Worm (Caenorhabditis elegans) whole organism, dauer: Measurements from ENCODE around the gene C35D6.3.
"Not testable (repeated sequence)": the region's sequence is repeated elsewhere in the genome, so short reads cannot be mapped to it uniquely, and the experiment has no call there.

ENCODE experiments used
- unc-62 ChIP-seq: sonication (generic microtip); optimal IDR thresholded peaks from 2 replicates; lab custom pipeline; 2017; ENCODE audit warnings: missing biosample characterization, missing genetic modification reagents, missing genetic modification characterization

The C35D6.3 gene

DNA sequence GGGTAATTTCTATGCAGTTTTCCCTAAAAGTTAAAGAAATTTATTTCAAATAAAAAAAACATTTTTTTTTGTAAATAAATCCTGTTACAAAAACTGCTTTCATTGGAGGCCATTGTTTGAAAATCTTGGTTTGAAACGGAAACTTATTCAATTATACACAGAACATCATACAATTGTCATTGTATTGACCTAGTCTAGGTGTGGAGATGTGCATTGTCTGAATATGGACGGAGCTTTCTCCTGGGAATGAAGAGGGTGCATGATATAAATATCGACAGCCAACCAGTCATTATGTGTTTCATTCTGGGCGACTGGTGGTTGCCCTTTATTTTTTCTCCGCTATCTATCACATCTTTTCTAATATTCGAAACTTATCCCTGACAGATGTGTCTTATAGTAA, at the start of gene C35D6.3:
Gene C35D6.3 (plus strand): TSS at position 301 of the 400 bp plus-strand sequence.
- TF ChIP-seq unc-62, result no peak

DNA sequence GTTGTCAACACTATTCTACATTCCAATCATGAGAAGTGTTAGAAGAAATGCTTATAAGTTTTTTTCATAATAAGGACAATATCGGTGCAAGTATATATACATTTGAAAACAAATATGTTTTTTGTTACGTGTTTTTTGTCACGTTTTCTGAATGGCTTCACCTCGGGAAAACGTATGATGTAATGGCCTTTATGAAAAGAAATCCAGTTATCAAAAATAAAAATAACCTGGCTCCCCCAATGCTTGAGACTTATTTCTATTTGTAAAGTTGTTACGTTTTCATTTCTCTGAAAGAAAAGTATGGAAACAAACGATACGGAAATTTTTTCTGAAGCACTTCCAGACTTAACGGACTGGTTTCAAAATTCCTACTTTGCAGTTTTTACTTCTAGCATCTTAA, 47.8 kb upstream of the C35D6.3 start, which contains the start of gene srz-72:
Gene srz-72 (plus strand): TSS at position 301 of the 400 bp plus-strand sequence.
- no peak for TF ChIP-seq unc-62

DNA sequence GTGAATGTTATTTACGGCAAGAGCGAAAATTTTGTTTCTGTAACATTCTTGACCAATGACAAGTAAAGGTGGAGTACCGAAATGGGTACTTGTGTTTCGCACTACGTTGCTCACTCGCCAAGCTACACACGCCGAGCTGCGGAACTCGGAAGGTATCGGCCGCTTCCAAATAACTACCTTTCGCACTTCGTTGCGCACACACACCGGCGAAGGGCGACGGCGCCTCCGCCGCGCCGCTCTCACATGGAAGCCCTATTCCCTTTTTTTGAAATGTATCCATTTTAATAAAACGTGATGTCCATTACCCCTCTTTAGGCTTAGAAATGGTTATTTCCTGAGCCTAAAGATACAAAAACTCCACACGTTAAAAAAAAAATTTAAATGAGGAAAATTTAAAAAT, 39.7 kb upstream of the C35D6.3 start:
- no peak for TF ChIP-seq unc-62

- TF ChIP-seq unc-62, result not testable (repeated sequence)
These were observed 38.7 kb upstream of the C35D6.3 start, which contains the start of gene rac-2 for ce11 chrIV:16307925-16308324. rac-2 (plus strand) TSS chrIV:16308225.

DNA sequence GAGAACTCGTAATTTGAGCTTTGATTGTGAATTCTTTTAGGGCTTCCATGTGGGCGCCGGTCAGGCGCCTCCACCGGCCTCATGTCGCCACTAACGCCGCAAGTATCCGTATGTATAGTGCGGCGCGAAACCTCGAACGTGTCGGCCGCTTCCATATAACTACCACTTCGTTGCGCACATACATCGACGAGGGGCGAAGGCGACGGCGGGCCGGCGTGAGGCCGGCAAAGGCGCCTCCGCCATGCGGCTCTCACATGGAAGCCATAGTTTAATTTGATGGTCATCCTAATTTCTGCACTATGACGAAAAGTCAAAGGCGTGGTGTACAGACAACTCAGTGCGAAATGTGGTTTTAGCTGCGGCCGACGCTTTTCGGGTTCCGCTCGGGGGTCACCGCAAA, 36.5 kb upstream of the C35D6.3 start:
- no peak for TF ChIP-seq unc-62

DNA sequence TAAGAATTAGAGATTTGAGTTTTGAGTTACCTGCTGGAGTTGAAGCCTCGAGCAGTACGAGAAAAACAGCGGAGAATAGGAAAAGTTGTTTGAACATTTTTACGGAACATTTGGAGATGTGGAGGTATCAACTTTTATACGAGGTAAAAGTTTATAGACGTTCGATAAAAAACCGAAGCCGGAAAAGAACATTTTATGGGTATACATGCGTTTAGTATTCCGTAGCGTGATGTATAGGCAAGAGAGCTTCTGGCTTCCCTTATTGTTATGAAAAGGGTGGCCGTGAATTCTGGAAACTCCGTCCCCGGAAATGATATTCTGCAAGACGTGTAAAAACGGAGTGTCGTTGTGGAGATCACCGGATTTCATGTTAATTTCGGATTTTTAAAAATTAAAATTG, 26.2 kb upstream of the C35D6.3 start, which contains the start of gene K03D3.5:
Gene K03D3.5 (minus strand): TSS at position 101 of the 400 bp plus-strand sequence.
- TF ChIP-seq unc-62, result no peak

ce11 chrIV:16320866-16321265, 25.7 kb upstream of the C35D6.3 start, which contains the start of gene srz-61:
srz-61 (plus strand) TSS chrIV:16321166.
- TF ChIP-seq unc-62, result no peak

- no peak for TF ChIP-seq unc-62
These were observed 23.2 kb upstream of the C35D6.3 start, which contains the start of gene srz-104 for ce11 chrIV:16323373-16323772. srz-104 (plus strand) TSS chrIV:16323673.

DNA sequence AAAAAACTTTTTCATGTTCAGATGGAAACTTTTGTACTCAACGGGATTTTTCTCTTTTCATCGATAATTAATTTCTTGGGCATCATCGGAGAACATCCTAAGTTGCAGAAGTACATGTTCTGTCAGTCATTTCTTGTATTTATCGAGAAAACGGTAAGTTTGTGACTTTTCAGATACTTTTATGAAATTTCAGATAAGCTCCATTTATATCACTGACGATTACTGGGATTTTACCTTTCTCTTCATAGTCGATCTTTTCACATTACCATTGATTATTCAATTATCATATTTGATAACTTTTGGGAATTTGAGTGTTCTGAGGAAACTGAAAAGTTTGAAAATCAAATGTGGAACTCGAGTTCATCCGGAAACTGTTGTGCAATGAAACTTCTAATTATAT, 22.0 kb upstream of the C35D6.3 start, which contains the start of gene srz-105:
Gene srz-105 (plus strand): TSS at position 301 of the 400 bp plus-strand sequence.
- TF ChIP-seq unc-62, result no peak

DNA sequence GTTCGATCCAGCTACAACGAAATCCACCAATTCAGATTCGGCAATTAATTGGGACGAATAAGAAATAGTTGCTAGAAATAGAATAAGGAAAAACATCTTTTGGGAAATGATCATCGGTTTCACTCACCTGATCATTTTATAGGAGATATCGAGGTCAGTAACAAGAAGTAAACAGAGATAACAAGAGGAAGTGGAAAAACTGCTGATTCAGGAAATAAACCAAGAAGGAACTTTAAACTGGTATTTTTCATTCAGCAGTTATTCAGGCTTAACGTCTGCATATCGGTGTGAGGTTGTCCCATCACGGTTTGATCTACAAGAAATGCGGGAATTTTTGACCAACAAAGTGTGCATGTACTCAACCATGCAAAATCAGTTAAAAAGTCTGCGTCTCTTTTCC, 18.1 kb upstream of the C35D6.3 start, which contains the start of gene K03D3.2:
Gene K03D3.2 (minus strand): TSS at position 101 of the 400 bp plus-strand sequence.
- TF ChIP-seq unc-62, result no peak

DNA sequence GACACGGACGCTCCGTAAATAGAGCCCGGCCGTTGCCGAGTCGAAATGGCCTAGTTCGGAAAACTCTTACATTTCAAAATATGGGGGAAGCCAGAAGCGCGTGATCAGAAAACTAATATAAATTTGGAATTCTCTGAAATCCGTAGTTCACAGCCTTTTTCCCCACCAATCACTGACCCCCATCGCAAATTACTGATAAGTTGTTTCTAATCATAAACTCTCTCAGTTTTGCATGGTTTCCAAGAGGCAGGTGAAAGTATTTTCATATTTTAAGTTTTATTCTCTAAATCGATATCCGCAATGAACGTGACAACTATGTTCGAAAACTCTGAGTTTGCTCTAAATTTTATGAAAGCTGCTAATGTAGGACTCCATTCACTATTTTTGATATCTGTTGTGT, 17.5 kb upstream of the C35D6.3 start, which contains the start of gene srz-74:
Gene srz-74 (plus strand): TSS at position 301 of the 400 bp plus-strand sequence.
- TF ChIP-seq unc-62, result no peak

ce11 chrIV:16330508-16330907, 16.1 kb upstream of the C35D6.3 start:
- TF ChIP-seq unc-62, result no peak

DNA sequence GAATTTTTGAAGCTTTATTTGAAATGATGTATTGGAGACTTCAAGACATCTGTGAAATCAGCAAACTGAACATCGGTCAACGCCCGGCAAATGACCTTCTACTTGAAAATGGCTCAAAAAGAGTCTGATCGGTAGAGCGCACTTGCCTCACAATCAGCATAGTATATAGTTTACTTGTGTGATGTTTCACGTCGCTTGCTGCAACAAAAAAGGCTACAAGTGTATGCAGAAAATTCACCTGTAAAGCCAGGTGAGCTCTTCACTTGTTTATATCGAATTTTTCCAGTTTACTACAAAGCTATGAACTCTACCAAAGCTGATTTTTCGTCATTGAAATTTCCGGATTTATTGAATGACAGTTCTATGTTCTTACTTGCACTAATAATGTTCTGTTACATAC, 14.0 kb upstream of the C35D6.3 start, which contains the start of gene srz-71:
Gene srz-71 (plus strand): TSS at position 301 of the 400 bp plus-strand sequence.
- no peak for TF ChIP-seq unc-62

DNA sequence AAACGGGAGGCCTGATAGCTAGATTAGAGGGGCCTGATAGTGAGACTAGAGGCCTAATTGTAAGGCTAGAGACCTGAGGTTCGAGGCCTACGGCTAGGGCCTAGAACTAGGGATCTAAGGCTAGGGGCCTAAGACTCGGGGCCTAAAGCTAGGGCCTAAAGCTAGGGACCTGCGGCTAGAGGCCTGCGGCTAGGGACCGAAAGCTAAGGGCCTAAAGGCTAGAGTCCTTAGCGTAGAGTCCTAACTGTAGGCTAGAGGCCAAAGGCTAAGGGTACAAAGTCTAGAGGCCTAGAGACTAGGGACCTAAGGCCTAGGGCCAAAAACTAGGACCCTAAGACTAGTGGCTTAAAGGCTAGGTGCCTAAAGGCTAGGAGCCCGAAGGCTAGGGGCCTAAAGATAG, 13.5 kb upstream of the C35D6.3 start:
- no peak for TF ChIP-seq unc-62

DNA sequence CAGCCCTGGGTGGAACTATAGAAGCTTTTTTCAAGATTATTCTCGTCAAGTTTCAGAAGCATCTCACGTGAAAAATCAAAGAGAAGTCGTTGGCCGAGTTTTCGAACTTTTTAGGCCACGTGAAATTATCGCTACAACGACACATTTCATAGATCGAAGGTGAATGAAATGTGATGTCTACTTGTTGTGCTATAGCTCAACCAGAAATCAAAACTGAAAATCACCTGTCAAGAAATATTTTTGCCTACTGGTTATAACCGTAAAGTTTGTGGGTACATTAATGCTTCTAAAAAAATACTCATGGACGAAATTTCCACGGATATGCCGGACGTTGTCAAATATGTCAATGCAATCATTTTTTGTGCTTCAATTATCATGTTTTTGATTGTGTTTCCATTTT, 11.6 kb upstream of the C35D6.3 start, which contains the start of gene srz-38:
Gene srz-38 (plus strand): TSS at position 301 of the 400 bp plus-strand sequence.
- TF ChIP-seq unc-62, result no peak

ce11 chrIV:16336721-16337120, 9.9 kb upstream of the C35D6.3 start, which contains the start of gene C35D6.13:
C35D6.13 (plus strand) TSS chrIV:16337021.
- TF ChIP-seq unc-62, result no peak

ce11 chrIV:16350690-16351089, 4.1 kb downstream of the C35D6.3 start, which contains the start of gene C35D6.4:
C35D6.4 (plus strand) TSS chrIV:16350990.
- TF ChIP-seq unc-62, result no peak

- no peak for TF ChIP-seq unc-62
These were observed 18.0 kb downstream of the C35D6.3 start for ce11 chrIV:16364581-16364980.
